Fruit fly (Drosophila melanogaster): ENCODE results near the gene CG9331.

CG9331 gene

DNA sequence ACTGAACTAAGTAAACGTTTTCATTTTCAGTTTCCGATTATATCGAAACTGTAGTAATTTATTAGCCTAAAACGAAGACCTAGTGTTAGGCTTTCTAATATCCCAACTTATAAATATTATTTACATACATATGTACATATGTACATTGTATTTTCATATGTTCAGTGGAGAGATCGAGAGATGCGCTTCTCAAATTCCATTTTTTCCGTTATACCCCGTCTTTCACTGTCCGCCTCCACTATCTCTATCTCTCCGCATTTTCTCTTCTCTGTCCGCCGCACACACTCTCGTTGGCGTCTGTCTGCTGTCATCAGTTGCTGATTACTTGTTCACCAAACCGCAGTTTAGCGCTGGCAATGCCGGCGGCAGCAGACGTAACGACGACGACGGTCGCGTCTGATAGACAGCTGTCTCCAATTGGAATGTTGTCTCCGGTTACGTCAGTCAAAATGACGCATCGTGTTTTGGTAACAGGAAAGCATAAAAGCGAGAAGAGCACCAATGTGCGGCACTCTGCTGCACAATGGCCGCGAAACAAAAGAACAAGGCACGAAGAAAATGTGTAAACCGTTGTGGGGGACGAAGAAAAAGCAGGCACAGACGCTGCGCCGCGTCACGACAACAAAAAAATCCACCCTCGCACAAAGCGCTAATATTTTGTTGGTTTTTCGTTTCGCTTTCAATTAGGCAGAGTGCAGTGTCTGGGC, at the start of gene CG9331:
Gene CG9331 (plus strand): TSS at position 340 of the 707 bp plus-strand sequence.
- TF ChIP-seq CG8478 (optimal IDR thresholded peaks at IDR 0.05) (no peak), CTCF (optimal IDR thresholded peaks at IDR 0.05) (peak in 1 of 2 experiments; percentile 20)

DNA sequence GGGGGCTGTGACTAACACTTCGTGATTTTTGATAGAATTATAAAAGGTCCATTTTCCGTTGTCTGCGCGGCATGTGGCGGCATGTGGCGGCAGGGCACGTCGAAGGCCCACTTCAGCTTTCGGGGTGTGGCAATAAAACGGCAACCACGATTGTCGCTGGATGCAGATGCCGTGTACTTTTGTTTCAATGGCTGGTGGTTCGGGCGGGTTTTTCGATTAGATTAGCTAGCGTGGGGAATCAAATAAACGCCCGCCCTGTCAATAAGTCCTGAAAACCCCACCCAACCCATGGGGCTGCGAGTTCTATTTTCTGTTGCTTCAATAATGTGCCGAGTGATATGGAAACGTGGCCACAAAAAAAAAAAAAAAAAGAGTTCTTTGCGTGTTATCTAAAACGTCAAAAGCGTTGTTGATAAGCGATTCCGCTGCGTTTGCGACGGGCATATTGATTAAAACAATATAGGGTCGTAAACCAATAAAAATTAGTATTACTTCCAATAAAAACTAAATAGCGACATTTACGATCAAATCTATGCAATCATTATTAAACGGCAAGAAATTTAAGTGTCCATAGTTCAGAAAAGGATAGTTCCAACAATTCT, 49.1 kb upstream of the CG9331 start:
- TF ChIP-seq CG8478 (optimal IDR thresholded peaks at IDR 0.05) (no peak), CTCF (optimal IDR thresholded peaks at IDR 0.05) (no peak)

DNA sequence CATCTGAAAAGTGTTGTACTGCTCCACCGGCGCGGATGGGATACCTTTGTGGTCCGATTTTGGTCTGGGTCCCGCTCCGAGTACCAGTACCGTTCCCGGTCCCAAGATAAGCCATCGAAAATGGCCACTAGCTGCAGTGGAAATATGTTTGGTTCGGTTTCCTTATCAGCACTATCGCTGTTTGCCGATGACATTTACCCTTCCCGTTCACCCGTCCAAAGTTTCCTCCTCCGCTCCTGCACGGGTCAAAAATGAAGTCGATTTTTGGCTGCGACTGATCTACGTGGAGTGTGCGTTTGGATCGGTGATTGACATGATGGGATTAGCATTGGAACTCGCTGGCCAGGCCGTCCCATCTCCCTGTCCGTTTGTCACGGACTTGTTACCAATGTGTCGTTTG, 48.2 kb upstream of the CG9331 start:
- TF ChIP-seq CG8478 (optimal IDR thresholded peaks at IDR 0.05), result no peak

DNA sequence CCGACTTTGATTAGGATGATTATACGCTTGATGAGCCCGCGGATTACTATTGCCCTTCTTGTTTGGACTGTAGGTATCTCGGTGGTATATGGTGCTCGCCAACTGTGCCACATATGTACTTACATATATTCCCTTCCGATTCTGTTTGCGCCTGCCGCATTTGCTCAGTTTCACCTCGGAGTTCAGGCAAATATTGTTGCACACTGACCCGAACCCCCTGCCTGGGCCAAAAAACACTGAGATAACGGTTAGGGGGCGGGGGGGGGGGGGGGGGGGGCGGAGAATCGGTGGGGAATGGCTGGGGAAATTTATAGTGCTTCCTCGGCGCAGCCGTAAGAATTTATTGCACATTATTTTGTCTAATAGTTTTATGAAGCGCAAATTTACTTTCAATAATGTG, 46.7 kb upstream of the CG9331 start:
- TF ChIP-seq CG8478 (optimal IDR thresholded peaks at IDR 0.05) (no peak), CTCF (optimal IDR thresholded peaks at IDR 0.05) (no peak)

DNA sequence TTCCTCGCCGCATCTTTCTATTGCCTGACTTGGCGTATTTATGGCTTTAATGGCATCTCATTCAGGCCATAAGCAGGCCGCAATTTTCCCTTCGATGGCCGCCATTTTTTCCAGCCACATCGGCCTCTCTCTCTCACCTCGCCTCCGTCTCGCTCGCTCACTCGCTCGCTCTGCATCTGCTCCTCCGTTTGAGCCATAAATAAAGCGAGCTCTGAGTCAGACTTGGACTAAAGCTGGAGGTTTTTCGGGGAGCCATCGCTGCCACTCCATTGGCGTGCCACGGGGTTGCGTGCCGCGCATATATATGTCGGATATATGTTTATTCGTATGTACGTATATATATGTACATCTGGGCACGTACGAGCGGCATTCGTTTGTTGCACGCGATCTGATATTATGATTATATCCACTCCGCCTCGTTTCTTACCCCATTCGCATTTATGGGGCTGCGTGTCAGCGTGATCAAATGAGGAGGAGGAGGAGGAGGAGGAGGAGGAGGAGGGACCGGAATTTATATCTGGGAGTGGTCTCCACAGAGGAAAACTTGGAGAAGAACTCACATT, 45.6 kb upstream of the CG9331 start:
- TF ChIP-seq CTCF (optimal IDR thresholded peaks at IDR 0.05) (no peak), CG8478 (optimal IDR thresholded peaks at IDR 0.05) (no peak)

DNA sequence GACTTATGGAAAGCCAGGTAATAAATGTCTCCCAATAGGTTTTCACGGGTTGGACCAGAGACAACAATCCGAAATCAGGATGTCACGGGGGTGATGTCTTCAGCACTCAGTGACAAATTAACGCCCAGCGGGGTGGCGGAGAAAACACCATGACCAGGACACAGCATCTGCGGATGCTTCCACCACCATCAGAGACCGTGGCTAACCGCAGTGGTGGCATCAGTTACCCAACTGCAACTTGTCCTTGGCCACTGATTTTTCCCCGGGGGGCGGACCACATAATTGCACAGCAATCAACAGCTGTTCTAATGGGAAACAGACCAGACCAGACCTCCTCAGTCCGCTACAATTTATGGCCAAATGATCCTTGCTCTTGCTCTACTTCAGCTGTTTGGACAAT, 44.2 kb upstream of the CG9331 start:
- no peak for TF ChIP-seq CTCF (optimal IDR thresholded peaks at IDR 0.05)
- TF ChIP-seq CG8478 (optimal IDR thresholded peaks at IDR 0.05), result no peak

DNA sequence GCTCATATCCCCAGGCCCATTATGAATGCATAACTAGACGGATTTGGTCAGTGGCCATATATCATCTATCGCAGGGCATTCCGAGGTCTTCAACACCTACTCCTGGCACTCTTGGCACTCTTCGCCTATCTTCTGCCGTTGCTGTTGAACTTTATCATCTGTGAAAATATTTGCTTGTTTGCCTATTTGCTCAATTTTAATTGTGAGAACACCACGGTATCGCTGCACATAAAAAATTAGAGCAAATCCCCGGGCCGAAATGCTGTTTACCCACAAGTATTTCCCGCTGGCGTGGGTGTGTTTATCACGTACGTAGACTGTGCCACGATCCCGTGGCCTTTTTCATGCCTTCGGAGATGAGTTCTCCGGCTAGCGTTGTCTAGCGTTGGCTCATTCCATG, 41.9 kb upstream of the CG9331 start:
- no peak for TF ChIP-seq CTCF (optimal IDR thresholded peaks at IDR 0.05)
- no peak for TF ChIP-seq CG8478 (optimal IDR thresholded peaks at IDR 0.05)

DNA sequence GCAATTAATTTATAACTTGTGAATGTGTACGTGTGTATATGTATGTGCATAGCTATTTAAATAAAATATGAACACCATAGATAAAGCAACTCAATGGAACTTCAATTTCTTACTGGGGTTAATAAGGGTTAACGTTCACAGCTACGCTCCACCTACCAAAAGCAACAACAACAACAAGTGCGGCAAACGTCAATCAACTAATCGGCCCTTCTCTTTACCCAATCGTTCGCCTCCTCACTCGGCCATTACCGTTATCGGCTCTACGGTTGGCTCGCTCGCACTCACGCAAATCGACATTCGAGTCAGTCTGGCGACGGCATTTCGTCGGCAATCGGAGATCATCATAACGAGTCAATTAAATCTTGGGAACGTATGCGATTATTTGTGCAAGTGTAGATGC, 39.6 kb upstream of the CG9331 start:
- TF ChIP-seq CG8478 (optimal IDR thresholded peaks at IDR 0.05) (no peak), CTCF (optimal IDR thresholded peaks at IDR 0.05) (no peak)

DNA sequence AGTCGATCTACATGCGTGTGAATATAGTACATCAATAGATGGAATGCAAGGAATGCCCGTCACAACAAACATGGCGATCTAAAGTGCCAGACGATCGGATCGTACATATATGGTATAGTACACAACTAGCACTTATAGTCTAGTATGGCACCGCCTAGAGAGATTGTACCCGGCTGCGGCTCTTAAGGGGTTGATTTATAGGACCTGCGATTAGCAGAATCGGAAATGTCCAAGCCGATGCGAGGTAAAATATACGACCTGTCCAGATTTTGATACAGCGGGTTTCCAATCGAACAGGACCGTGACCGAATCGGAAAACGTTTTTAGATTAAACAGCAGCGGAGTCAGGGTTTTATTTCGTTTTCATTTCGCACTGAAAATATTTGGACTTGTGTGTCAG, 38.7 kb upstream of the CG9331 start:
- no peak for TF ChIP-seq CG8478 (optimal IDR thresholded peaks at IDR 0.05)
- TF ChIP-seq CTCF (optimal IDR thresholded peaks at IDR 0.05), result no peak

DNA sequence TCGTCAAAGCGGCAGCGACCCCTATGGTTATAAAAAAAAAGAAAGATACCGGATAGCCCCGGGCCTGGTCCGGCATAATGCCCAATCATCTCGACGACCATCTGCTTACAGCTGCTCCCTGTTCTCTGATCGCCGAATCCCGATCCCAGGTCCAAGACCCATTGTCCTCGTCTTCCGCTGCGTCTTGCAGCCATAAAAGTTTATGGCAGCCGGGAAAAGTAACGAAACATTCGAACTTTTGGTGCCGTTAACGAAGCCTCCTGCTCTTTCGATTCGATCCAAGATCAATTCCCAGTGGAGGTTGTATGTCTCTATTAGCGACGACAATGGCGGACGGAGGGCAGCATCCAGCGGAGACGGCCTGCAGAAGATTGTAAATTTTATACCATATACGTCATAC, 37.3 kb upstream of the CG9331 start:
- TF ChIP-seq CG8478 (optimal IDR thresholded peaks at IDR 0.05), result no peak
- no peak for TF ChIP-seq CTCF (optimal IDR thresholded peaks at IDR 0.05)

DNA sequence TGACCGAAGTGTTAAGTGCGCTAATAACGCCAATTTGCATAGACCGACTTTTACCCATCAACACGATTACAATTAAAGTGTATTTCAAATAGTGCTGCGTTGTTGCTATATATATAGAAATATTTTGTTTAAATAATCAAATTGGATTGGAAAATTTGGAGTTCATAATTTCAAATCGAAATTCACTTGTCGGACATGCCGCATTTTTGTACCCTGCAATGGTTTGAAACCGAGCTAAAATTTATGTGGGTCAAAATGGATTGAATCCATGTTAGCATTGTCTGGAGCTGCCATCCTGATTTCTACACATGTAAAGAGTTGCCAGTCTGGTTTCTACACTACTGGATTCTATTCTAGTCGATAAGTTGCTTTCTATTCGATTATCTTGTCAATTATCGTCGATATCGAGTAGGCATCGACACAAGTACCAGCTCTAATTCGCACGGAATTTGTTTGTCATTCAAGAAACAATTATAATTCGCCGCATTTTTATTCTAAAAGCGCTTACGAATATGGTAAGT, 35.3 kb upstream of the CG9331 start, which contains the start of gene Pomp:
Gene Pomp (plus strand): TSS at position 386 of the 521 bp plus-strand sequence.
- no peak for TF ChIP-seq CG8478 (optimal IDR thresholded peaks at IDR 0.05)
- peak; percentile 77 to 78 for TF ChIP-seq CTCF (optimal IDR thresholded peaks at IDR 0.05)

DNA sequence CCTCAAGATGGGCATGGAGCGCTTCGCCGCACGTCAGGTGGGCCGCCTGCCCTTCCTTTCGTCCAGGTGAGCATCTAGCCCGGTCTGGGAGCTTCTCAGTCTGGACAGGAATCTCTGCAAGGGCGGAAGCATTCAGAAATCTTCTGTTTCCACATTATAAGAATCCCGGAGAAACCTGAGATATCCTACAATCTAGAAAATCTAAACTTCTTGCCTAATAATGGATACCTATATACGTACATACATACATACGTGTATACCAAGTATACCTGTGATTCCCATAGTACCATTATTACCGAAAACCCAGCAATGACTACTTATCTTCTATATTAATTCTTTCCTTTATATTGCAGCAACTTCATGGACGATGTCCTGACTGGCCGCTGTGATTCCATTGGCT, 34.6 kb upstream of the CG9331 start:
- no peak for TF ChIP-seq CG8478 (optimal IDR thresholded peaks at IDR 0.05)
- no peak for TF ChIP-seq CTCF (optimal IDR thresholded peaks at IDR 0.05)

DNA sequence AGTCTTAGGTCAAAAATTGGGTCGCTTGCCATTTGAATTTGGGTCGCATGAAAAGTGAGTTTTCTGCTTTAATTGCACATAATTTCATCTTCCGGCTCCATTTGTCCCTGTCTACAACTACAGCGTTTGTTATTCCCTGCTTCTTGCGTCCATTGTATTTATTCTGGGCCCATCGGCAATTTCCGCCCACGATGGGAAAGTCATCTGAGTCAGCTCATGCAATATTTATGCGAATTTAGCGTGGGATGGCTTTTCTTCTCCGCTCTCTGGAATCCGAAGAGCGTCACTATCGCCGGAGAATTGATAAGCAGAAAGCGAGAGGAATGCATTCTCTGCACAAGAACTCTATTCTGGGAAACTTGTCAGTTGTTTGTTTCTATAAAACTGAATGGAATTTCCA, 30.1 kb upstream of the CG9331 start:
- no peak for TF ChIP-seq CTCF (optimal IDR thresholded peaks at IDR 0.05)
- TF ChIP-seq CG8478 (optimal IDR thresholded peaks at IDR 0.05), result no peak

DNA sequence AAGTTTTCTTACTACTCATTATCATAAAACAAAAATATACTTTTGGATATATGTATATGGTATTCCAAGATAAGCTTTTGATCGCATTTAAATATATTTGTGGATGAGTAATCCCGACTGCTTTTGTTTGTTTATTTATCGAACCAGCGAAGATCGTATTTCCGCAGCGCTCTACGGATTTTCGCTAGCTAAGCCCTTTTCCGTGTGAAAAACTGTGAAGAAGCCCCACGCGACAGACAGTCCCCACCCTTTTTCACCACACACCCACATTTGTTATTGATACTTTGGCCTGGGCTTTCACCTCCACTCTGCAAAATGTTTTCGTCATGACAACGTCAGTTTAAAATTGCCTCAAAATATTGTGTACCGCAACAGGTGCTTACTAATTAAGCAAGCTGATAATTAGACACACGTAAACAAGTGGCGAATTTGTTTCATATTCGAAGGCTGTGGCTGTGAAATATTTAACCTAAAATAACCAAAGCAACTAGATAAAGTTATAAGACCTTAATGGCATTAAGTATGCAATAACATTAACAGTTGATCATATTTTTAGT, 29.6 kb upstream of the CG9331 start:
- no peak for TF ChIP-seq CG8478 (optimal IDR thresholded peaks at IDR 0.05)
- no peak for TF ChIP-seq CTCF (optimal IDR thresholded peaks at IDR 0.05)

DNA sequence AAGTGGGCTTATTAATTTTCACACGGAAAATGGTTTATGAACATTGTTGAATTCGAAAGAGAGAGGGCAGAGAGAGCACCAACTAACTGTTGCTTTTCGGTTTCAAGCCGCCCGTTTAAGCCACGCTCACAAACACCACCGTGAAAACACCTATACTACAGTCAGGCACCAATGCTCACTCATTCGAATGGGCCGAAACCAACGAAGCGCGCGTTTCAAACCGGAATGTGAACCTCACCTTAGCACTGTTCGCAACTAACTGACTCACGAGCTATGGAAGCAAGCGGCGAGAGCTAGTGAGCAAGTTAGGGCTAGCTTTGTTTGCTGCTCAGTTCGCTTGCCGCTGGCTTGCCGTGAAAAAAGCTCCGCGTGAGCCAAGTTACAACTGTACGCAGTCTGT, 28.7 kb upstream of the CG9331 start:
- TF ChIP-seq CTCF (optimal IDR thresholded peaks at IDR 0.05) (no peak), CG8478 (optimal IDR thresholded peaks at IDR 0.05) (no peak)

DNA sequence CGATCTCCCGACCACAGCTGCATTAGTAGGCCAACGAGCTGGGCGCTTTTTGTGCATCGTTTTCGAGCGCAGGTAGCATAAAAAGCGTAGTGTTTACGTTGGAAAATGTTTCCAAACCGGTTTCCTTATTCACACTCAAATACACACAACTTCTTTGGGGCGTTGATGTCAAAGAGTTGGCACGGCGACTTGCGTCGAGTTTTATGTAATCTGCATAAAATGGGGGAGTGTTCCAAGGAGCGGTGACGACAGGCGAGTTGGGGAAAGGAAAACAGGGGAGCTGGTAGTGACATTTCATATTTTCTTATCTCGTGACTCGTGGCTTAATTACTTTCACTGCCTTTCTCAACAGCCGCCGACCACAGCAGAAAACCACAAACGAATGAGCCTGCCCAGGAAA, 28.0 kb upstream of the CG9331 start:
- TF ChIP-seq CTCF (optimal IDR thresholded peaks at IDR 0.05) (no peak), CG8478 (optimal IDR thresholded peaks at IDR 0.05) (no peak)

Data from S2 (cell line).